Worm (Caenorhabditis elegans): Measurements from ENCODE around the gene C49C8.3.

C49C8.3 gene

ce11 chrIV:8629609-8630052 is 14.9 kb upstream of the C49C8.3 start (continued):
- TF ChIP-seq fos-1 (tag; optimal IDR thresholded peaks at IDR 0.05): no peak

- no peak for TF ChIP-seq nhr-6 (tag; optimal IDR thresholded peaks at IDR 0.05)
- TF ChIP-seq R02D3.7 (tag; optimal IDR thresholded peaks at IDR 0.05): no peak
- no peak for TF ChIP-seq peb-1 (tag; optimal IDR thresholded peaks at IDR 0.05)
- TF ChIP-seq mab-5 (tag; optimal IDR thresholded peaks at IDR 0.05): no peak
- TF ChIP-seq unc-62 (GFP tag; optimal IDR thresholded peaks at IDR 0.05): no peak
- no peak for TF ChIP-seq ztf-11 (tag; optimal IDR thresholded peaks at IDR 0.05)
- TF ChIP-seq lin-11 (tag; optimal IDR thresholded peaks at IDR 0.05): no peak
Observed at ce11 chrIV:8630243-8630642, 14.3 kb upstream of the C49C8.3 start.

- TF ChIP-seq blmp-1 (tag; optimal IDR thresholded peaks at IDR 0.05; ENCODE audit: insufficient read depth) (no peak), mdl-1 (tag; optimal IDR thresholded peaks at IDR 0.05) (no peak), mbf-1 (tag; optimal IDR thresholded peaks at IDR 0.05) (no peak), zag-1 (tag; optimal IDR thresholded peaks at IDR 0.05) (no peak), gmeb-1 (tag; optimal IDR thresholded peaks at IDR 0.05) (no peak)
Observed at ce11 chrIV:8631033-8631432, 13.5 kb upstream of the C49C8.3 start, which contains the start of gene dgk-4. dgk-4 (plus strand) TSS chrIV:8631333.

- TF ChIP-seq C34F6.9 (tag; optimal IDR thresholded peaks at IDR 0.05): no peak
- no peak for TF ChIP-seq ztf-11 (tag; optimal IDR thresholded peaks at IDR 0.05)
- no peak for TF ChIP-seq mbf-1 (tag; optimal IDR thresholded peaks at IDR 0.05)
- no peak for TF ChIP-seq skn-1 (tag; optimal IDR thresholded peaks at IDR 0.05)
Observed at ce11 chrIV:8638761-8639160, 5.8 kb upstream of the C49C8.3 start, which contains the start of gene F42A9.9. F42A9.9 (minus strand) TSS chrIV:8638861.

- TF ChIP-seq nhr-21 (tag; optimal IDR thresholded peaks at IDR 0.05) (no peak), alr-1 (tag; optimal IDR thresholded peaks at IDR 0.05) (no peak), fos-1 (tag; optimal IDR thresholded peaks at IDR 0.05) (no peak), nhr-25 (tag; optimal IDR thresholded peaks at IDR 0.05) (no peak)
Observed at ce11 chrIV:8648502-8648901, 4.0 kb downstream of the C49C8.3 start, which contains the start of gene cyp-33E1. cyp-33E1 (minus strand) TSS chrIV:8648602.

- TF ChIP-seq snpc-4 (tag; optimal IDR thresholded peaks at IDR 0.05) (no peak), nhr-129 (tag; optimal IDR thresholded peaks at IDR 0.05) (no peak), alr-1 (tag; optimal IDR thresholded peaks at IDR 0.05) (no peak), nhr-77 (tag; optimal IDR thresholded peaks at IDR 0.05) (no peak), Y55F3AM.14 (GFP tag; optimal IDR thresholded peaks at IDR 0.05) (no peak), skn-1 (tag; optimal IDR thresholded peaks at IDR 0.05) (peak; percentile 57), dmd-4 (tag; optimal IDR thresholded peaks at IDR 0.05) (no peak), sem-4 (tag; optimal IDR thresholded peaks at IDR 0.05) (no peak), nhr-11 (tag; optimal IDR thresholded peaks at IDR 0.05) (no peak), ztf-4 (tag; optimal IDR thresholded peaks at IDR 0.05) (no peak), blmp-1 (tag; optimal IDR thresholded peaks at IDR 0.05; ENCODE audit: insufficient read depth) (no peak), lin-11 (tag; optimal IDR thresholded peaks at IDR 0.05) (no peak), nhr-237 (tag; optimal IDR thresholded peaks at IDR 0.05) (no peak), nhr-10 (tag; optimal IDR thresholded peaks at IDR 0.05) (no peak), elt-1 (tag; optimal IDR thresholded peaks at IDR 0.05) (no peak), C34F6.9 (tag; optimal IDR thresholded peaks at IDR 0.05) (peak; percentile 20), nhr-25 (tag; optimal IDR thresholded peaks at IDR 0.05) (no peak), peb-1 (tag; optimal IDR thresholded peaks at IDR 0.05) (no peak), mdl-1 (tag; optimal IDR thresholded peaks at IDR 0.05) (no peak), sma-9 (GFP tag; optimal IDR thresholded peaks at IDR 0.05) (no peak), sma-9 (tag; optimal IDR thresholded peaks at IDR 0.05) (no peak), ceh-16 (tag; optimal IDR thresholded peaks at IDR 0.05) (no peak), ZK546.5 (tag; optimal IDR thresholded peaks at IDR 0.05) (no peak), gmeb-1 (tag; optimal IDR thresholded peaks at IDR 0.05) (peak; percentile 17), nhr-12 (tag; optimal IDR thresholded peaks at IDR 0.05) (no peak), crh-2 (tag; optimal IDR thresholded peaks at IDR 0.05) (peak; percentile 20), fos-1 (tag; optimal IDR thresholded peaks at IDR 0.05) (peak; percentile 55), nhr-6 (tag; optimal IDR thresholded peaks at IDR 0.05) (no peak), lin-39 (tag; optimal IDR thresholded peaks at IDR 0.05) (no peak), unc-39 (tag; optimal IDR thresholded peaks at IDR 0.05) (no peak), lsy-2 (tag; optimal IDR thresholded peaks at IDR 0.05) (no peak), egl-27 (tag; optimal IDR thresholded peaks at IDR 0.05) (no peak), unc-62 (GFP tag; optimal IDR thresholded peaks at IDR 0.05) (no peak), lin-13 (GFP tag; optimal IDR thresholded peaks at IDR 0.05) (no peak), ztf-1 (GFP tag; conservative IDR thresholded peaks at IDR 0.05) (no peak), ama-1 (optimal IDR thresholded peaks at IDR 0.05) (no peak), elt-3 (tag; optimal IDR thresholded peaks at IDR 0.05) (no peak), mbf-1 (tag; optimal IDR thresholded peaks at IDR 0.05) (no peak)
Observed at ce11 chrIV:8650696-8651095, 6.2 kb downstream of the C49C8.3 start, which contains the start of gene C49C8.2. C49C8.2 (plus strand) TSS chrIV:8651088.
